Fruit fly (Drosophila melanogaster): ENCODE data around the gene MED15.
"Not testable (repeated sequence)": the region's sequence is repeated elsewhere in the genome, so short reads cannot be mapped to it uniquely, and the experiment has no call there.

The MED15 gene

dm6 chr2L:455274-455673 is 17.5 kb upstream of the MED15 start, which contains the start of gene CG4133:
Gene CG4133 (plus strand): TSS chr2L:455531.
- TF ChIP-seq h (GFP tag; optimal IDR thresholded peaks at IDR 0.05); dsf (GFP tag; optimal IDR thresholded peaks at IDR 0.05; ENCODE audit: borderline replicate concordance); Hr78 (GFP tag; optimal IDR thresholded peaks at IDR 0.05): not testable (repeated sequence)

- no peak for TF ChIP-seq usp (GFP tag; optimal IDR thresholded peaks at IDR 0.05)
- TF ChIP-seq jim (GFP tag; optimal IDR thresholded peaks at IDR 0.05): no peak
- TF ChIP-seq CG9705 (GFP tag; optimal IDR thresholded peaks at IDR 0.05): no peak
- no peak for TF ChIP-seq fru (GFP tag; optimal IDR thresholded peaks at IDR 0.05)
- TF ChIP-seq HLH106 (tag; optimal IDR thresholded peaks at IDR 0.05): no peak
- TF ChIP-seq sv (GFP tag; optimal IDR thresholded peaks at IDR 0.05): no peak
- TF ChIP-seq psq (GFP tag; optimal IDR thresholded peaks at IDR 0.05): no peak
- no peak for TF ChIP-seq brk (GFP tag; optimal IDR thresholded peaks at IDR 0.05)
- no peak for TF ChIP-seq h (GFP tag; optimal IDR thresholded peaks at IDR 0.05)
- TF ChIP-seq N (GFP tag; optimal IDR thresholded peaks at IDR 0.05): no peak
- TF ChIP-seq dl (GFP tag; optimal IDR thresholded peaks at IDR 0.05; ENCODE audit: insufficient read depth in 1 of 2, partially characterized antibody in 2 of 2): no peak
- TF ChIP-seq Dfd (GFP tag; optimal IDR thresholded peaks at IDR 0.05): no peak
- TF ChIP-seq Vsx2 (GFP tag; optimal IDR thresholded peaks at IDR 0.05; ENCODE audit: partially characterized antibody): no peak
- TF ChIP-seq ey (GFP tag; optimal IDR thresholded peaks at IDR 0.05): no peak
- no peak for TF ChIP-seq Jra (GFP tag; optimal IDR thresholded peaks at IDR 0.05)
- TF ChIP-seq CG32264 (GFP tag; optimal IDR thresholded peaks at IDR 0.05): no peak
- no peak for TF ChIP-seq rgr (GFP tag; optimal IDR thresholded peaks at IDR 0.05)
- TF ChIP-seq dsf (GFP tag; optimal IDR thresholded peaks at IDR 0.05; ENCODE audit: borderline replicate concordance): no peak
These were observed 17.1 kb upstream of the MED15 start for dm6 chr2L:455738-456137.

dm6 chr2L:467683-468082 is 5.1 kb upstream of the MED15 start:
- TF ChIP-seq Dfd (GFP tag; optimal IDR thresholded peaks at IDR 0.05) (no peak), Rel (GFP tag; optimal IDR thresholded peaks at IDR 0.05) (no peak), Rel (tag; optimal IDR thresholded peaks at IDR 0.05) (peak; percentile 0)

dm6 chr2L:468745-469358 is 4.0 kb upstream of the MED15 start:
- no peak for TF ChIP-seq Jra (GFP tag; optimal IDR thresholded peaks at IDR 0.05)
- peak; percentile 42 for TF ChIP-seq OdsH (GFP tag; optimal IDR thresholded peaks at IDR 0.05)
- TF ChIP-seq Vsx2 (GFP tag; optimal IDR thresholded peaks at IDR 0.05; ENCODE audit: partially characterized antibody): no peak
- peak; percentile 16 for TF ChIP-seq sv (GFP tag; optimal IDR thresholded peaks at IDR 0.05)
- peak; percentile 51 for TF ChIP-seq Hnf4 (GFP tag; optimal IDR thresholded peaks at IDR 0.05)
- TF ChIP-seq dsf (GFP tag; optimal IDR thresholded peaks at IDR 0.05; ENCODE audit: borderline replicate concordance): no peak
- no peak for TF ChIP-seq usp (GFP tag; optimal IDR thresholded peaks at IDR 0.05)
- TF ChIP-seq fru (GFP tag; optimal IDR thresholded peaks at IDR 0.05): peak; percentile 51
- TF ChIP-seq Dfd (GFP tag; optimal IDR thresholded peaks at IDR 0.05): no peak
- no peak for TF ChIP-seq N (GFP tag; optimal IDR thresholded peaks at IDR 0.05)
- no peak for TF ChIP-seq dl (GFP tag; optimal IDR thresholded peaks at IDR 0.05; ENCODE audit: insufficient read depth in 1 of 2, partially characterized antibody in 2 of 2)
- TF ChIP-seq psq (GFP tag; optimal IDR thresholded peaks at IDR 0.05): peak; percentile 70
- TF ChIP-seq HLH106 (tag; optimal IDR thresholded peaks at IDR 0.05): peak; percentile 39
- TF ChIP-seq woc (GFP tag; optimal IDR thresholded peaks at IDR 0.05): peak; percentile 1
- no peak for TF ChIP-seq brk (GFP tag; optimal IDR thresholded peaks at IDR 0.05)
- no peak for TF ChIP-seq jim (GFP tag; optimal IDR thresholded peaks at IDR 0.05)
- TF ChIP-seq Mio (GFP tag; optimal IDR thresholded peaks at IDR 0.05): no peak
- no peak for TF ChIP-seq CG9705 (GFP tag; optimal IDR thresholded peaks at IDR 0.05)
- no peak for TF ChIP-seq tai (GFP tag; optimal IDR thresholded peaks at IDR 0.05)
- TF ChIP-seq pan (optimal IDR thresholded peaks at IDR 0.05): no peak
- TF ChIP-seq dmrt93B (GFP tag; optimal IDR thresholded peaks at IDR 0.05): peak; percentile 17
- peak; percentile 93 for TF ChIP-seq br (GFP tag; optimal IDR thresholded peaks at IDR 0.05)
- TF ChIP-seq Myc (optimal IDR thresholded peaks at IDR 0.05): no peak
- peak; percentile 67 for TF ChIP-seq ey (GFP tag; optimal IDR thresholded peaks at IDR 0.05)
- peak; percentile 36 for TF ChIP-seq CG32264 (GFP tag; optimal IDR thresholded peaks at IDR 0.05)
- no peak for TF ChIP-seq Hr83 (GFP tag; optimal IDR thresholded peaks at IDR 0.05; ENCODE audit: poor library complexity, severe bottlenecking)
- TF ChIP-seq Abd-B (GFP tag; optimal IDR thresholded peaks at IDR 0.05): no peak
- TF ChIP-seq Hr78 (GFP tag; optimal IDR thresholded peaks at IDR 0.05): no peak
- TF ChIP-seq GATAd (GFP tag; optimal IDR thresholded peaks at IDR 0.05): no peak
- TF ChIP-seq CrebA (GFP tag; optimal IDR thresholded peaks at IDR 0.05; ENCODE audit: borderline replicate concordance): no peak
- TF ChIP-seq foxo (GFP tag; optimal IDR thresholded peaks at IDR 0.05): peak; percentile 46 to 65
- peak; percentile 65 for TF ChIP-seq h (GFP tag; optimal IDR thresholded peaks at IDR 0.05)
- TF ChIP-seq lola (GFP tag; optimal IDR thresholded peaks at IDR 0.05): no peak
- TF ChIP-seq rgr (GFP tag; optimal IDR thresholded peaks at IDR 0.05): peak; percentile 60
- TF ChIP-seq Sp1 (GFP tag; optimal IDR thresholded peaks at IDR 0.05): peak; percentile 60
- TF ChIP-seq Dif (GFP tag; optimal IDR thresholded peaks at IDR 0.05; ENCODE audit: partially characterized antibody): no peak
- no peak for TF ChIP-seq sage (GFP tag; optimal IDR thresholded peaks at IDR 0.05)
- peak; percentile 66 for TF ChIP-seq Rel (GFP tag; optimal IDR thresholded peaks at IDR 0.05)
- TF ChIP-seq Rel (tag; optimal IDR thresholded peaks at IDR 0.05): peak; percentile 44
